Fruit fly (Drosophila melanogaster) whole organism, embryonic: ENCODE measurements around the gene LPCAT.
A peak's percentile ranks its signal among the peaks of the same experiment; 100 is the strongest.

ENCODE experiments used
- B-H2 ChIP-seq: fragments of 200-800 bp; sonication (Bioruptor generic); optimal IDR thresholded peaks from 2 replicates; lab custom pipeline; 2018; ENCODE audit warnings: missing biosample characterization, mild to moderate bottlenecking, missing genetic modification characterization
- CG13123 ChIP-seq: fragments of 200-800 bp; sonication (Bioruptor generic); optimal IDR thresholded peaks from 2 replicates; lab custom pipeline; 2016; ENCODE audit warnings: missing biosample characterization, missing genetic modification characterization
- CG15601 ChIP-seq: fragments of 200-800 bp; sonication (Bioruptor generic); optimal IDR thresholded peaks from 3 replicates; lab custom pipeline; 2019; ENCODE audit warnings: missing biosample characterization, mild to moderate bottlenecking, missing genetic modification characterization, moderate library complexity
- CG17802 ChIP-seq: fragments of 200-800 bp; sonication (Bioruptor generic); optimal IDR thresholded peaks from 2 replicates; lab custom pipeline; 2018; ENCODE audit warnings: missing biosample characterization, mild to moderate bottlenecking, missing genetic modification characterization, moderate library complexity
- CG17912 ChIP-seq: fragments of 200-800 bp; sonication (Bioruptor generic); optimal IDR thresholded peaks from 2 replicates; lab custom pipeline; 2018; ENCODE audit warnings: missing biosample characterization, mild to moderate bottlenecking, missing genetic modification characterization
- CG18011 ChIP-seq: fragments of 200-800 bp; sonication (Bioruptor generic); optimal IDR thresholded peaks from 2 replicates; lab custom pipeline; 2017; ENCODE audit warnings: missing biosample characterization, missing genetic modification characterization, mild to moderate bottlenecking, moderate library complexity, missing genotype
- CG18262 ChIP-seq: fragments of 200-800 bp; optimal IDR thresholded peaks from 3 replicates; lab custom pipeline; 2019; ENCODE audit warnings: missing biosample characterization, mild to moderate bottlenecking, missing genetic modification characterization, moderate library complexity
- CG1832 ChIP-seq: fragments of 200-800 bp; sonication (Bioruptor generic); optimal IDR thresholded peaks from 2 replicates; lab custom pipeline; 2017; ENCODE audit warnings: missing biosample characterization, mild to moderate bottlenecking, missing genetic modification characterization, inconsistent platforms
- CG2129 ChIP-seq: fragments of 200-800 bp; sonication (Bioruptor generic); IDR thresholded peaks from 2 replicates; pipeline ENCODE4 v1.3.6; 2022; ENCODE audit warnings: missing biosample characterization, missing genetic modification characterization; ENCODE audit not compliant: partially characterized antibody
- CG30431 ChIP-seq: fragments of 200-800 bp; sonication (Bioruptor generic); optimal IDR thresholded peaks from 2 replicates; lab custom pipeline; 2017; ENCODE audit warnings: missing biosample characterization, missing genetic modification characterization
- CG33213 ChIP-seq: fragments of 200-800 bp; sonication (Bioruptor generic); optimal IDR thresholded peaks from 3 replicates; lab custom pipeline; 2016; ENCODE audit warnings: missing biosample characterization, missing genetic modification characterization
- CG6654 ChIP-seq: fragments of 200-800 bp; sonication (Bioruptor generic); optimal IDR thresholded peaks from 2 replicates; lab custom pipeline; 2017; ENCODE audit warnings: missing biosample characterization, mild to moderate bottlenecking, missing genetic modification characterization
- CG8281 ChIP-seq: fragments of 200-800 bp; sonication (Bioruptor generic); optimal IDR thresholded peaks from 2 replicates; lab custom pipeline; 2018; ENCODE audit warnings: missing biosample characterization, mild to moderate bottlenecking, missing genetic modification characterization, moderate library complexity
- CG8765 ChIP-seq: fragments of 200-800 bp; sonication (Bioruptor generic); IDR thresholded peaks from 2 replicates; pipeline ENCODE4 v1.3.6; 2022; ENCODE audit warnings: missing biosample characterization, missing genetic modification characterization
- CG8944 ChIP-seq: fragments of 200-800 bp; sonication (Bioruptor generic); optimal IDR thresholded peaks from 3 replicates; lab custom pipeline; 2016; ENCODE audit warnings: missing biosample characterization, missing genetic modification characterization
- CG9797 ChIP-seq: fragments of 200-800 bp; sonication (Bioruptor generic); optimal IDR thresholded peaks from 3 replicates; lab custom pipeline; 2018; ENCODE audit warnings: missing biosample characterization, mild to moderate bottlenecking, missing genetic modification characterization
- Chrac-16 ChIP-seq: fragments of 200-800 bp; sonication (Bioruptor generic); optimal IDR thresholded peaks from 3 replicates; lab custom pipeline; 2016; ENCODE audit warnings: missing biosample characterization, missing genetic modification characterization
- D19B ChIP-seq: fragments of 200-800 bp; sonication (Bioruptor generic); optimal IDR thresholded peaks from 2 replicates; lab custom pipeline; 2017; ENCODE audit warnings: missing biosample characterization, mild to moderate bottlenecking, missing genetic modification characterization
- E2f1 ChIP-seq: fragments of 200-800 bp; sonication (Bioruptor generic); IDR thresholded peaks from 2 replicates; pipeline ENCODE4 v1.3.6; 2022; ENCODE audit warnings: missing biosample characterization, missing genetic modification characterization
- Eip74EF ChIP-seq, 2 experiments: fragments of 200-800 bp in 1 of 2; fragments of >200 bp in 1 of 2; sonication (Bioruptor generic) in 1 of 2; optimal IDR thresholded peaks; 2 replicates each; lab custom pipeline; 2017 to 2019; ENCODE audit warnings: missing biosample characterization in 2 of 2, missing genetic modification characterization in 2 of 2, mild to moderate bottlenecking in 1 of 2, moderate library complexity in 1 of 2
- H2.0 ChIP-seq: fragments of 200-800 bp; sonication (Bioruptor generic); IDR thresholded peaks from 2 replicates; pipeline ENCODE4 v1.3.6; 2022; ENCODE audit warnings: missing biosample characterization, missing genetic modification characterization
- Lpt ChIP-seq: fragments of >200 bp; optimal IDR thresholded peaks from 2 replicates; lab custom pipeline; 2018; ENCODE audit warnings: missing biosample characterization, missing genetic modification characterization
- Max ChIP-seq: fragments of 200-800 bp; sonication (Bioruptor generic); optimal IDR thresholded peaks from 2 replicates; lab custom pipeline; 2016; ENCODE audit warnings: missing biosample characterization, mild to moderate bottlenecking, missing genetic modification characterization
- Oli ChIP-seq: fragments of 200-800 bp; sonication (Bioruptor generic); optimal IDR thresholded peaks from 2 replicates; lab custom pipeline; 2018; ENCODE audit warnings: missing biosample characterization, mild to moderate bottlenecking, missing genetic modification characterization, moderate library complexity
- Six4 ChIP-seq: fragments of 200-800 bp; sonication (Bioruptor generic); optimal IDR thresholded peaks from 2 replicates; lab custom pipeline; 2016; ENCODE audit warnings: missing biosample characterization, missing genetic modification characterization
- Sry-β ChIP-seq: fragments of 200-800 bp; sonication (Bioruptor generic); optimal IDR thresholded peaks from 2 replicates; lab custom pipeline; 2018; ENCODE audit warnings: missing biosample characterization, mild to moderate bottlenecking, missing genetic modification characterization, moderate library complexity
- ac ChIP-seq: fragments of 200-800 bp; sonication (Bioruptor generic); optimal IDR thresholded peaks from 3 replicates; lab custom pipeline; 2017; ENCODE audit warnings: missing biosample characterization, mild to moderate bottlenecking, missing genetic modification characterization
- ara ChIP-seq: fragments of 200-800 bp; sonication (Bioruptor generic); IDR thresholded peaks from 2 replicates; pipeline ENCODE4 v1.3.6; 2022; ENCODE audit warnings: missing biosample characterization, missing genetic modification characterization
- br ChIP-seq: fragments of >200 bp; optimal IDR thresholded peaks from 2 replicates; lab custom pipeline; 2017
- caup ChIP-seq: fragments of 200-800 bp; sonication (Bioruptor generic); optimal IDR thresholded peaks from 3 replicates; lab custom pipeline; 2017; ENCODE audit warnings: missing biosample characterization, mild to moderate bottlenecking, missing genetic modification characterization, moderate library complexity; ENCODE audit not compliant: severe bottlenecking
- cwo ChIP-seq: fragments of 200-800 bp; sonication (Bioruptor generic); optimal IDR thresholded peaks from 3 replicates; lab custom pipeline; 2017; ENCODE audit warnings: missing biosample characterization, missing genetic modification characterization, mild to moderate bottlenecking, moderate library complexity, missing genetic modification reagents
- dmrt99B ChIP-seq: fragments of 200-800 bp; sonication (Bioruptor generic); optimal IDR thresholded peaks from 2 replicates; lab custom pipeline; 2018; ENCODE audit warnings: missing biosample characterization, mild to moderate bottlenecking, missing genetic modification characterization, moderate library complexity
- dpn ChIP-seq, 2 experiments: fragments of 200-800 bp; sonication (Bioruptor generic); optimal IDR thresholded peaks; 3 replicates each; lab custom pipeline; 2016; ENCODE audit warnings: missing biosample characterization in 2 of 2, missing genetic modification characterization in 2 of 2
- exex ChIP-seq: fragments of 200-800 bp; sonication (Bioruptor generic); optimal IDR thresholded peaks from 4 replicates; lab custom pipeline; 2018; ENCODE audit warnings: missing biosample characterization, mild to moderate bottlenecking, missing genetic modification characterization, moderate library complexity
- gsb ChIP-seq: fragments of 200-800 bp; sonication (Bioruptor generic); IDR thresholded peaks from 2 replicates; pipeline ENCODE4 v1.3.6; 2022; ENCODE audit warnings: missing biosample characterization, missing genetic modification characterization
- knrl ChIP-seq: fragments of 200-800 bp; sonication (Bioruptor generic); IDR thresholded peaks from 3 replicates; pipeline ENCODE4 v1.3.6; 2022; ENCODE audit warnings: missing biosample characterization, missing genetic modification characterization; ENCODE audit not compliant: partially characterized antibody
- lilli ChIP-seq: fragments of 200-800 bp; sonication (Bioruptor generic); optimal IDR thresholded peaks from 3 replicates; lab custom pipeline; 2016; ENCODE audit warnings: missing biosample characterization, missing genetic modification characterization
- lola ChIP-seq, 3 experiments: fragments of >200 bp in 2 of 3; fragments of 200-800 bp in 1 of 3; sonication (Bioruptor generic) in 1 of 3; optimal IDR thresholded peaks; 2 replicates each; lab custom pipeline; 2017 to 2019; ENCODE audit warnings: missing biosample characterization in 3 of 3, missing genetic modification characterization in 3 of 3, mild to moderate bottlenecking in 1 of 3, moderate library complexity in 1 of 3
- luna ChIP-seq: fragments of 200-800 bp; sonication (Bioruptor generic); optimal IDR thresholded peaks from 2 replicates; lab custom pipeline; 2016; ENCODE audit warnings: missing biosample characterization, missing genetic modification characterization
- oc ChIP-seq: fragments of 200-800 bp; sonication (Bioruptor generic); optimal IDR thresholded peaks from 2 replicates; lab custom pipeline; 2018; ENCODE audit warnings: missing biosample characterization, mild to moderate bottlenecking, missing genetic modification characterization, moderate library complexity
- phol ChIP-seq: fragments of 200-800 bp; sonication (Bioruptor generic); optimal IDR thresholded peaks from 3 replicates; lab custom pipeline; 2018; ENCODE audit warnings: missing biosample characterization, mild to moderate bottlenecking, missing genetic modification characterization, moderate library complexity
- row ChIP-seq: fragments of 200-800 bp; sonication (Bioruptor generic); IDR thresholded peaks from 3 replicates; pipeline ENCODE4 v1.3.6; 2022; ENCODE audit warnings: missing biosample characterization, missing genetic modification characterization
- sim ChIP-seq: fragments of 200-800 bp; sonication (Bioruptor generic); IDR thresholded peaks from 2 replicates; pipeline ENCODE4 v1.3.6; 2022; ENCODE audit warnings: missing biosample characterization, missing genetic modification characterization
- sima ChIP-seq: fragments of 200-800 bp; sonication (Bioruptor generic); optimal IDR thresholded peaks from 2 replicates; lab custom pipeline; 2016; ENCODE audit warnings: missing biosample characterization, missing genetic modification characterization
- sug ChIP-seq: fragments of 200-800 bp; optimal IDR thresholded peaks from 2 replicates; lab custom pipeline; 2019; ENCODE audit warnings: missing biosample characterization, mild to moderate bottlenecking, missing genetic modification characterization, moderate library complexity
- toy ChIP-seq: fragments of 200-800 bp; sonication (Bioruptor generic); IDR thresholded peaks from 2 replicates; pipeline ENCODE4 v1.3.6; 2022; ENCODE audit warnings: missing biosample characterization, missing genetic modification characterization
- vfl ChIP-seq: fragments of 200-800 bp; sonication (Bioruptor generic); optimal IDR thresholded peaks from 2 replicates; lab custom pipeline; 2016; ENCODE audit warnings: missing biosample characterization, missing genetic modification characterization

Gene LPCAT

dm6 chrX:9580544-9580943 is 757 bp upstream of the LPCAT start (continued):
- TF ChIP-seq Eip74EF (GFP tag; optimal IDR thresholded peaks at IDR 0.05; lab: Kevin White, UChicago) (no peak), CG33213 (GFP tag; lab: Kevin White, UChicago) (no peak), lola (GFP tag; optimal IDR thresholded peaks at IDR 0.05; lab: Kevin White, UChicago) (no peak), cwo (peak; percentile 61), E2f1 (GFP tag; lab: Robert Waterston, UW) (no peak), knrl (GFP tag; lab: Robert Waterston, UW) (no peak), toy (GFP tag; lab: Robert Waterston, UW) (no peak), row (0 out of 3 replicates have a peak, but pooled peaks have one; percentile 9), H2.0 (no peak)

- TF ChIP-seq CG9797 (peak; percentile 45), CG8944 (GFP tag; lab: Kevin White, UChicago) (peak; percentile 98), CG18262 (tag; lab: Kevin White, UChicago) (peak; percentile 99), caup (peak; percentile 96), CG8765 (GFP tag; lab: Robert Waterston, UW) (peak; percentile 99), Oli (tag; lab: Kevin White, UChicago) (peak; percentile 98), CG17802 (tag; lab: Kevin White, UChicago) (peak; percentile 92), dpn (GFP tag; optimal IDR thresholded peaks at IDR 0.05; lab: Kevin White, UChicago) (peak; percentile 99), Max (peak; percentile 94), CG8281 (peak; percentile 88), Chrac-16 (GFP tag; lab: Kevin White, UChicago) (peak; percentile 99), vfl (GFP tag; lab: Kevin White, UChicago) (peak; percentile 98), sim (GFP tag; lab: Robert Waterston, UW) (peak; percentile 98), oc (tag; lab: Kevin White, UChicago) (peak; percentile 99), Six4 (peak; percentile 98), CG1832 (GFP tag; lab: Kevin White, UChicago) (peak; percentile 84), CG13123 (GFP tag; lab: Kevin White, UChicago) (peak; percentile 98), ac (GFP tag; lab: Kevin White, UChicago) (peak; percentile 93), CG30431 (GFP tag; lab: Kevin White, UChicago) (peak; percentile 99), Lpt (GFP tag; lab: Kevin White, UChicago) (no peak), D19B (GFP tag; lab: Kevin White, UChicago) (peak; percentile 92), dmrt99B (peak; percentile 98), CG18011 (GFP tag; lab: Kevin White, UChicago) (peak; percentile 89), phol (tag; lab: Kevin White, UChicago) (peak; percentile 98), sima (GFP tag; lab: Kevin White, UChicago) (peak; percentile 95), exex (tag; lab: Kevin White, UChicago) (peak; percentile 65), gsb (GFP tag; lab: Robert Waterston, UW) (peak; percentile 96), CG2129 (no peak), B-H2 (peak; percentile 67), ara (GFP tag; lab: Robert Waterston, UW) (peak; percentile 99), sug (tag; lab: Kevin White, UChicago) (peak; percentile 77), Sry-β (peak; percentile 74), br (lab: Kevin White, UChicago) (no peak), CG15601 (tag; lab: Kevin White, UChicago) (peak; percentile 98), CG6654 (peak; percentile 91), luna (GFP tag; lab: Kevin White, UChicago) (peak; percentile 86), lilli (GFP tag; lab: Kevin White, UChicago) (peak; percentile 99), CG17912 (peak; percentile 58)
Observed at dm6 chrX:9578696-9579509, 884 bp downstream of the LPCAT start.
